Fruit fly (Drosophila melanogaster) whole organism, pupa: Measurements from ENCODE around the gene nxf2.

Source experiments
- CG12605 ChIP-seq: fragments of 200-800 bp; sonication (Bioruptor generic); IDR thresholded peaks from 2 replicates; pipeline ENCODE4 v1.3.6; 2022; ENCODE audit warnings: missing biosample characterization, missing genetic modification characterization
- CG14655 ChIP-seq: fragments of 200-800 bp; sonication (Bioruptor generic); optimal IDR thresholded peaks from 3 replicates; lab custom pipeline; 2017; ENCODE audit warnings: mild to moderate bottlenecking, missing biosample characterization, missing genetic modification reagents, missing genetic modification characterization
- CG15710 ChIP-seq: fragments of 200-800 bp; sonication (Bioruptor generic); optimal IDR thresholded peaks from 2 replicates; lab custom pipeline; 2018; ENCODE audit warnings: missing biosample characterization, mild to moderate bottlenecking, missing genetic modification characterization, moderate library complexity
- CG32121 ChIP-seq: fragments of 200-800 bp; sonication (Bioruptor generic); IDR thresholded peaks from 2 replicates; pipeline ENCODE4 v1.3.6; 2022; ENCODE audit warnings: missing biosample characterization, missing genetic modification characterization
- CG8159 ChIP-seq: fragments of 200-800 bp; sonication (Bioruptor generic); optimal IDR thresholded peaks from 3 replicates; lab custom pipeline; 2018; ENCODE audit warnings: missing biosample characterization, mild to moderate bottlenecking, missing genetic modification characterization, moderate library complexity
- CG8301 ChIP-seq: fragments of 200-800 bp; sonication (Bioruptor generic); optimal IDR thresholded peaks from 2 replicates; lab custom pipeline; 2018; ENCODE audit warnings: missing biosample characterization, mild to moderate bottlenecking, missing genetic modification characterization
- Ets98B ChIP-seq: fragments of 200-800 bp; sonication (Bioruptor generic); IDR thresholded peaks from 2 replicates; pipeline ENCODE4 v1.3.6; 2022; ENCODE audit warnings: missing biosample characterization, missing genetic modification characterization
- Pif1B ChIP-seq: fragments of 200-800 bp; sonication (Bioruptor generic); optimal IDR thresholded peaks from 3 replicates; lab custom pipeline; 2016; ENCODE audit warnings: missing biosample characterization, missing genetic modification characterization
- Snoo ChIP-seq: fragments of 200-800 bp; sonication (Bioruptor generic); optimal IDR thresholded peaks from 3 replicates; lab custom pipeline; 2017; ENCODE audit warnings: missing biosample characterization, mild to moderate bottlenecking, missing genetic modification characterization, inconsistent platforms
- fd96Ca ChIP-seq: fragments of 200-800 bp; sonication (Bioruptor generic); IDR thresholded peaks from 3 replicates; pipeline ENCODE4 v1.3.6; 2022; ENCODE audit warnings: missing biosample characterization, missing genetic modification characterization
- gl ChIP-seq: fragments of 200-800 bp; sonication (Bioruptor generic); optimal IDR thresholded peaks from 2 replicates; lab custom pipeline; 2018; ENCODE audit warnings: missing biosample characterization, mild to moderate bottlenecking, missing genetic modification characterization

nxf2 gene

DNA sequence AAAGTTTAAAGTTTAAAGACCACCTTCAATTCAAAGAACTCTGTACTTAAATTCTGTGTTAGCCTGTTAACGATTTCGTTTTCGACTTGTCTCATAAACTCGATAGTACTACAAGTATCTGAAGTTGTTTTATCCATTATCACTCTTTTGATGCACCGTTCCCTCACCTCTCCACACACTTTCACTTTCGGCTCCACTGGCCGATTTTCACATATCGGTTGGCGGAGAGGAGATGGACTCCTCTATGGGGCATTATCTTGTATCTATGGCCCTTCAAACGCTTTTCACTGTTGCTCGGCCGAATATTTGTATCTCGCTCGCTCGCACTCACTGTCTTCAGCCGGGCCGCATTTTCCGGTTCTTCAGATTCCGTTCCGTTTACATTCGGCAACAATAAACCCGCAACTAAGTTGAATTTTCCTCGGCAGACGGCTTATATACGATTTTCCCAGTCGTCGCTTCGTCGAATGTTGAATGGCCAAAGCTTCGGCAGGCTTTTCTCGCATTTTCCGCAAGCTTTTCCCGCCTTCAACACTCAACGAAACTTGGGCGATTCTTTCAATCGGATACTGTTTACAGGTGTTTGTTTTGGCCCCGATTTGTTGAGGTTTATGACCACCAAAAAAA is 37.0 kb downstream of the nxf2 start, which contains the start of gene CG43373:
CG43373 (minus strand) TSS at position 373 of the 627 bp plus-strand sequence.
- no peak for TF ChIP-seq gl (tag; lab: Kevin White, UChicago)
- 0 out of 3 replicates have a peak, but pooled peaks have one; percentile 17 for TF ChIP-seq fd96Ca (GFP tag; lab: Robert Waterston, UW)

DNA sequence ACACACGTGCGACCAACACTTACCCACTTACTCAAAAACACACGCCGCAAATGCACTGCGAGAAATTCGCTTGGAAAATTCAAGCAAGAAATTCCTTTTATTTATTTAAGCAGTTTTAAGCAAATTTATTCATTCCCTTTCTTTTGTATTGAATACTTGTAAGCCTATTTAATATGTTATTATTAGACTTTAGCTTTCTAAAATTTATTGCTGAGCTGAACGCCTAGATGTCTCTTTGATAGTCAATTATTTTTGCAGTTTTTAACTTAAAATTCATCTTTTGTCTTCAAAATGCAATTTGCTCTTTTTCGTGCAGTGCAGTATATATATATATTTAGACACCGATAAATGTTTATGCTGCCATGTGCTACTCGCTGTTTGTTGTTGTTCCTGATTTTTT is 46.2 kb downstream of the nxf2 start:
- TF ChIP-seq CG8159 (tag; lab: Kevin White, UChicago) (peak; percentile 38), CG12605 (GFP tag; lab: Robert Waterston, UW) (no peak), fd96Ca (GFP tag; lab: Robert Waterston, UW) (no peak), CG32121 (GFP tag; lab: Robert Waterston, UW) (no peak), CG8301 (tag; lab: Kevin White, UChicago) (peak; percentile 28), Ets98B (GFP tag; lab: Robert Waterston, UW) (no peak), CG15710 (no peak), CG14655 (GFP tag; lab: Kevin White, UChicago) (peak; percentile 17), Pif1B (GFP tag; lab: Kevin White, UChicago) (no peak), Snoo (tag; lab: Kevin White, UChicago) (no peak)
